Worm (Caenorhabditis elegans) whole organism, midembryonic: ENCODE results near the gene gei-15.

Source experiments
- cog-1 ChIP-seq: sonication (generic microtip); optimal IDR thresholded peaks from 2 replicates; lab custom pipeline; 2016; ENCODE audit warnings: missing genetic modification characterization, missing compliant biosample characterization
- flt-1 ChIP-seq: fragments of 200-800 bp; sonication (Bioruptor generic); IDR thresholded peaks from 2 replicates; pipeline ENCODE4 v1.3.6; 2022; ENCODE audit warnings: missing genetic modification characterization, missing compliant biosample characterization
- tab-1 ChIP-seq: fragments of 200-800 bp; sonication (Bioruptor generic); IDR thresholded peaks from 2 replicates; pipeline ENCODE4 v1.3.6; 2022; ENCODE audit warnings: missing genetic modification characterization, missing compliant biosample characterization
- ztf-23 ChIP-seq: fragments of 200-800 bp; sonication (Bioruptor generic); IDR thresholded peaks from 2 replicates; pipeline ENCODE4 v1.3.6; 2022; ENCODE audit warnings: missing genetic modification reagents, missing genetic modification characterization, missing compliant biosample characterization
- ztf-29 ChIP-seq: fragments of 200-800 bp; sonication (Bioruptor generic); IDR thresholded peaks from 2 replicates; pipeline ENCODE4 v1.3.6; 2022; ENCODE audit warnings: missing genetic modification reagents, missing genetic modification characterization, missing compliant biosample characterization

DNA sequence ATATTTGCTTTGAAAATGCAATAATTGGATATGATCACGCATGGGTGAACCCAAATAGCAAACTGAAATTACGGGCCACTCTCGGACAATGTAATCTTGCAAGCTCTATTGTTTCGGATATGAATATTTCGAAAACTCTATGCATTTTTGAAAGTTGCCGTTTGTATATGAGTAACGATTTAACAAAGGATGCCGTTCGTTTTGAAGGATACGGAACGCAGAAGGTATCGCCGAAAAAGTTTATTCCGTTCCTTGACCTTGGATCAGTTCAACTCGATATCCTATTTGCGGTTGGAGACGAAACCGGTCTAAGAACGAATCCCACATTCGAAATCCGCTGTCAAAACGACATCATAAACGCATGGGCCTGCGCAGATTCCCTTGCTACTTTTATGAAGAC lies 10.0 kb downstream of the gei-15 start:
- no peak for TF ChIP-seq flt-1 (GFP tag; lab: Robert Waterston, UW)
- no peak for TF ChIP-seq cog-1 (tag; lab: Kevin White, UChicago)
- TF ChIP-seq ztf-29 (GFP tag; lab: Robert Waterston, UW), result no peak
- TF ChIP-seq tab-1 (GFP tag; lab: Robert Waterston, UW), result no peak
- TF ChIP-seq ztf-23 (GFP tag; lab: Robert Waterston, UW), result no peak
